Fruit fly (Drosophila melanogaster) whole organism, embryonic: ENCODE measurements around the gene CG2256.

Source experiments
- Asciz ChIP-seq: fragments of 200-800 bp; sonication (Bioruptor generic); optimal IDR thresholded peaks from 2 replicates; lab custom pipeline; 2017; ENCODE audit warnings: missing biosample characterization, mild to moderate bottlenecking, missing genetic modification characterization, missing genetic modification reagents
- C15 ChIP-seq: fragments of 200-800 bp; sonication (Bioruptor generic); IDR thresholded peaks from 3 replicates; pipeline ENCODE4 v1.3.6; 2022; ENCODE audit warnings: missing biosample characterization, missing genetic modification characterization
- CG1024 ChIP-seq: fragments of 200-800 bp; sonication (Bioruptor generic); IDR thresholded peaks from 2 replicates; pipeline ENCODE4 v1.3.6; 2022; ENCODE audit warnings: missing biosample characterization, missing genetic modification characterization
- CG10267 ChIP-seq: fragments of 200-800 bp; sonication (Bioruptor generic); optimal IDR thresholded peaks from 2 replicates; lab custom pipeline; 2018; ENCODE audit warnings: missing biosample characterization, mild to moderate bottlenecking, missing genetic modification characterization, moderate library complexity
- CG11093 ChIP-seq: fragments of 200-800 bp; sonication (Bioruptor generic); IDR thresholded peaks from 3 replicates; pipeline ENCODE4 v1.3.6; 2022; ENCODE audit warnings: missing biosample characterization, missing genetic modification characterization
- CG1233 ChIP-seq: fragments of 200-800 bp; sonication (Bioruptor generic); optimal IDR thresholded peaks from 4 replicates; lab custom pipeline; 2018; ENCODE audit warnings: missing biosample characterization, mild to moderate bottlenecking, missing genetic modification characterization
- CG15479 ChIP-seq: fragments of 200-800 bp; sonication (Bioruptor generic); optimal IDR thresholded peaks from 3 replicates; lab custom pipeline; 2019; ENCODE audit warnings: missing biosample characterization, mild to moderate bottlenecking, missing genetic modification characterization, moderate library complexity
- CG16779 ChIP-seq: fragments of 200-800 bp; sonication (Bioruptor generic); IDR thresholded peaks from 2 replicates; pipeline ENCODE4 v1.3.6; 2022; ENCODE audit warnings: missing biosample characterization, missing genetic modification characterization
- CG16863 ChIP-seq: fragments of 200-800 bp; sonication (Bioruptor generic); optimal IDR thresholded peaks from 3 replicates; lab custom pipeline; 2016; ENCODE audit warnings: missing biosample characterization, missing genetic modification characterization
- CG17361 ChIP-seq: fragments of 200-800 bp; sonication (Bioruptor generic); IDR thresholded peaks from 3 replicates; pipeline ENCODE4 v1.3.6; 2022; ENCODE audit warnings: missing biosample characterization, missing genetic modification characterization
- CG17385 ChIP-seq: fragments of 200-800 bp; sonication (Bioruptor generic); optimal IDR thresholded peaks from 3 replicates; lab custom pipeline; 2018; ENCODE audit warnings: missing biosample characterization, mild to moderate bottlenecking, missing genetic modification characterization
- CG17802 ChIP-seq: fragments of 200-800 bp; sonication (Bioruptor generic); optimal IDR thresholded peaks from 2 replicates; lab custom pipeline; 2018; ENCODE audit warnings: missing biosample characterization, mild to moderate bottlenecking, missing genetic modification characterization, moderate library complexity
- CG18262 ChIP-seq: fragments of 200-800 bp; optimal IDR thresholded peaks from 3 replicates; lab custom pipeline; 2019; ENCODE audit warnings: missing biosample characterization, mild to moderate bottlenecking, missing genetic modification characterization, moderate library complexity
- CG2712 ChIP-seq: fragments of 200-800 bp; optimal IDR thresholded peaks from 3 replicates; lab custom pipeline; 2019; ENCODE audit warnings: missing biosample characterization, mild to moderate bottlenecking, missing genetic modification characterization, moderate library complexity
- CG31365 ChIP-seq: fragments of 200-800 bp; sonication (Bioruptor generic); optimal IDR thresholded peaks from 2 replicates; lab custom pipeline; 2018; ENCODE audit warnings: missing biosample characterization, mild to moderate bottlenecking, missing genetic modification characterization
- CG4854 ChIP-seq: fragments of 200-800 bp; sonication (Bioruptor generic); optimal IDR thresholded peaks from 2 replicates; lab custom pipeline; 2016; ENCODE audit warnings: missing biosample characterization, missing genetic modification characterization, inconsistent platforms
- CG6689 ChIP-seq: fragments of 200-800 bp; sonication (Bioruptor generic); IDR thresholded peaks from 2 replicates; pipeline ENCODE4 v1.3.6; 2022; ENCODE audit warnings: missing biosample characterization, missing genetic modification characterization
- CG8388 ChIP-seq: fragments of 200-800 bp; sonication (Bioruptor generic); optimal IDR thresholded peaks from 2 replicates; lab custom pipeline; 2019; ENCODE audit warnings: missing biosample characterization, mild to moderate bottlenecking, missing genetic modification characterization, moderate library complexity
- CG9876 ChIP-seq: fragments of 200-800 bp; sonication (Bioruptor generic); optimal IDR thresholded peaks from 2 replicates; lab custom pipeline; 2016; ENCODE audit warnings: missing biosample characterization, missing genetic modification characterization
- CkIIα-i1 ChIP-seq: fragments of 200-800 bp; sonication (Bioruptor generic); IDR thresholded peaks from 2 replicates; pipeline ENCODE4 v1.3.6; 2022; ENCODE audit warnings: missing biosample characterization, missing genetic modification characterization
- Dip2 ChIP-seq: fragments of 200-800 bp; sonication (Bioruptor generic); IDR thresholded peaks from 2 replicates; pipeline ENCODE4 v1.3.6; 2022; ENCODE audit warnings: missing biosample characterization, missing genetic modification characterization
- Fer1 ChIP-seq: fragments of 200-800 bp; sonication (Bioruptor generic); optimal IDR thresholded peaks from 2 replicates; lab custom pipeline; 2017; ENCODE audit warnings: missing biosample characterization, mild to moderate bottlenecking, missing genetic modification characterization
- HmgZ ChIP-seq: fragments of 200-800 bp; sonication (Bioruptor generic); optimal IDR thresholded peaks from 2 replicates; lab custom pipeline; 2018; ENCODE audit warnings: missing biosample characterization, mild to moderate bottlenecking, missing genetic modification characterization
- Hr39 ChIP-seq: fragments of >200 bp; optimal IDR thresholded peaks from 2 replicates; lab custom pipeline; 2017
- Hr78 ChIP-seq, 2 experiments: fragments of 200-800 bp in 1 of 2; fragments of >200 bp in 1 of 2; sonication (Bioruptor generic) in 1 of 2; optimal IDR thresholded peaks; 2 replicates each; lab custom pipeline; 2017 to 2019; ENCODE audit warnings: missing biosample characterization in 2 of 2, missing genetic modification characterization in 2 of 2, mild to moderate bottlenecking in 1 of 2, moderate library complexity in 1 of 2
- Nf-YA ChIP-seq: fragments of 200-800 bp; sonication (Bioruptor generic); IDR thresholded peaks from 2 replicates; pipeline ENCODE4 v1.3.6; 2022; ENCODE audit warnings: missing biosample characterization, missing genetic modification characterization
- Nf-YB ChIP-seq: fragments of 200-800 bp; sonication (Bioruptor generic); optimal IDR thresholded peaks from 3 replicates; lab custom pipeline; 2019; ENCODE audit warnings: missing biosample characterization, mild to moderate bottlenecking, missing genetic modification characterization, moderate library complexity
- Ptx1 ChIP-seq: fragments of 200-800 bp; sonication (Bioruptor generic); IDR thresholded peaks from 2 replicates; pipeline ENCODE4 v1.3.6; 2022; ENCODE audit warnings: missing biosample characterization, missing genetic modification characterization
- Sry-δ ChIP-seq: fragments of 200-800 bp; sonication (Bioruptor generic); optimal IDR thresholded peaks from 2 replicates; lab custom pipeline; 2016; ENCODE audit warnings: missing biosample characterization, missing genetic modification characterization
- Usf ChIP-seq: fragments of 200-800 bp; sonication (Bioruptor generic); optimal IDR thresholded peaks from 2 replicates; lab custom pipeline; 2017; ENCODE audit warnings: missing genotype, missing biosample characterization, missing genetic modification characterization
- YL-1 ChIP-seq: fragments of 200-800 bp; sonication (Bioruptor generic); optimal IDR thresholded peaks from 3 replicates; lab custom pipeline; 2017; ENCODE audit warnings: missing biosample characterization, mild to moderate bottlenecking, missing genetic modification characterization
- ap ChIP-seq: fragments of 200-800 bp; sonication (Bioruptor generic); IDR thresholded peaks from 2 replicates; pipeline ENCODE4 v1.3.6; 2022; ENCODE audit warnings: missing biosample characterization, missing genetic modification characterization
- bcd ChIP-seq: fragments of 200-800 bp; sonication (Bioruptor generic); optimal IDR thresholded peaks from 2 replicates; lab custom pipeline; 2017; ENCODE audit warnings: missing biosample characterization, mild to moderate bottlenecking, missing genetic modification characterization
- br ChIP-seq: fragments of >200 bp; optimal IDR thresholded peaks from 2 replicates; lab custom pipeline; 2017
- cato ChIP-seq: fragments of 200-800 bp; sonication (Bioruptor generic); optimal IDR thresholded peaks from 2 replicates; lab custom pipeline; 2016; ENCODE audit warnings: missing biosample characterization, missing genetic modification characterization, borderline replicate concordance
- corto ChIP-seq: fragments of 200-800 bp; sonication (Bioruptor generic); optimal IDR thresholded peaks from 2 replicates; lab custom pipeline; 2016; ENCODE audit warnings: missing biosample characterization, mild to moderate bottlenecking, missing genetic modification characterization, moderate library complexity
- h ChIP-seq: fragments of >200 bp; optimal IDR thresholded peaks from 2 replicates; lab custom pipeline; 2017
- knrl ChIP-seq: fragments of 200-800 bp; sonication (Bioruptor generic); IDR thresholded peaks from 3 replicates; pipeline ENCODE4 v1.3.6; 2022; ENCODE audit warnings: missing biosample characterization, missing genetic modification characterization; ENCODE audit not compliant: partially characterized antibody
- lilli ChIP-seq: fragments of 200-800 bp; sonication (Bioruptor generic); optimal IDR thresholded peaks from 3 replicates; lab custom pipeline; 2016; ENCODE audit warnings: missing biosample characterization, missing genetic modification characterization
- mld ChIP-seq: fragments of 200-800 bp; sonication (Bioruptor generic); IDR thresholded peaks from 3 replicates; pipeline ENCODE4 v1.3.6; 2022; ENCODE audit warnings: missing biosample characterization, missing genetic modification characterization; ENCODE audit not compliant: partially characterized antibody
- peb ChIP-seq: fragments of 200-800 bp; sonication (Bioruptor generic); IDR thresholded peaks from 2 replicates; pipeline ENCODE4 v1.3.6; 2022; ENCODE audit warnings: missing biosample characterization, missing genetic modification characterization
- phol ChIP-seq: fragments of 200-800 bp; sonication (Bioruptor generic); optimal IDR thresholded peaks from 3 replicates; lab custom pipeline; 2018; ENCODE audit warnings: missing biosample characterization, mild to moderate bottlenecking, missing genetic modification characterization, moderate library complexity
- pum ChIP-seq: fragments of 200-800 bp; sonication (Bioruptor generic); optimal IDR thresholded peaks from 2 replicates; lab custom pipeline; 2016; ENCODE audit warnings: missing biosample characterization, missing genetic modification characterization
- run ChIP-seq: fragments of 200-800 bp; sonication (Bioruptor generic); optimal IDR thresholded peaks from 3 replicates; lab custom pipeline; 2018; ENCODE audit warnings: missing biosample characterization, mild to moderate bottlenecking, missing genetic modification characterization
- sens ChIP-seq: fragments of 200-800 bp; sonication (Bioruptor generic); peaks from one replicate; lab custom pipeline; 2016; ENCODE audit warnings: missing biosample characterization, missing genetic modification characterization
- sisA ChIP-seq: fragments of 200-800 bp; sonication (Bioruptor generic); IDR thresholded peaks from 2 replicates; pipeline ENCODE4 v1.3.6; 2022; ENCODE audit warnings: missing biosample characterization, missing genetic modification characterization
- ssp ChIP-seq: fragments of 200-800 bp; sonication (Bioruptor generic); IDR thresholded peaks from 2 replicates; pipeline ENCODE4 v1.3.6; 2022; ENCODE audit warnings: missing biosample characterization, missing genetic modification characterization
- trh ChIP-seq: fragments of 200-800 bp; sonication (Bioruptor generic); optimal IDR thresholded peaks from 2 replicates; lab custom pipeline; 2016; ENCODE audit warnings: missing biosample characterization, missing genetic modification characterization
- ttk ChIP-seq: fragments of 200-800 bp; sonication (Bioruptor generic); IDR thresholded peaks from 2 replicates; pipeline ENCODE4 v2.1.2; 2022; ENCODE audit warnings: missing biosample characterization, missing genetic modification characterization
- zen2 ChIP-seq: fragments of 200-800 bp; sonication (Bioruptor generic); IDR thresholded peaks from 3 replicates; pipeline ENCODE4 v1.3.6; 2022; ENCODE audit warnings: missing biosample characterization, missing genetic modification characterization; ENCODE audit not compliant: partially characterized antibody

The CG2256 gene

DNA sequence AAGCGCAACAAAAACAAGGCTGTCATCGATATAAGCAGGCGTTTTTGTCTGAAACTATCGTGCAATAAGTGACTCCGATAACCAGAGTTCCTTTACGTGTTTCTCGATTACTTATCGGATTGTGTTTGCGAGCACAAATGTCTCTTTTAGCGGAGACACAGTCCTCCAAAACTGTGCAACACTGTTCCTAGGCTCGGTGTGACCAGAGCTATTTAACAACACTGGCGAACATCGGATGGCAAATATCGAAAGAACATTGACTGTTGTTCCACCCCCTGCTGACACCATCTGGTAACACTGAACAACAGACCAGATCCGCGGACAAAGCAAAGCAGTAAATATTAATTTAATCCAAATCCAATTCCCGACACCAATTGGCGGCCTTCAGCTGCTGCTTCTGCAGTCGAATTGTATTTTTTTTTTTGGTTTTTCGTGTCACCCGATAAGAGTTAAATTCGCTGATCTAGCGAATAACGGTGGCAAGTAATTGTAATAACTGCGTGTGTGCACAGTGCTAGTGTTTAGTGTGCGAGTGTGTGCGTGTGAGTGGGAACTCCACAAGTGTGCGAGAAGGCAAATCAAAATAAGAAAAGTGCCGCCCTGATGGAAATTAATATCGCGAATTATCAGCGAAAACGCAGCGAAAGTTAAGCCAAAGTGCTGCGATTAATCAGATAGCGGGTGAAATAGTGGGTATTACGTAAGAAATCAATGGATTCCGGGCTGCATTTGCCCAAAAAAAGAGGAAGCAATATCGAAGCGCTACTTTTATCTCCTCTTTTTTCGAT, 25.4 kb downstream of the CG2256 start, which contains the start of gene mys (continued):
- TF ChIP-seq bcd (GFP tag; lab: Kevin White, UChicago) (peak; percentile 62), CG1024 (GFP tag; lab: Robert Waterston, UW) (0 out of 2 replicates have a peak, but pooled peaks have one; percentile 28), sisA (peak; percentile 63), CG6689 (GFP tag; lab: Robert Waterston, UW) (no peak), CG9876 (GFP tag; lab: Kevin White, UChicago) (peak; percentile 71), lilli (peak; percentile 76), CG4854 (peak; percentile 55), CkIIα-i1 (no peak), CG16863 (peak; percentile 59), sens (peak; percentile 86), CG18262 (no peak), CG17385 (peak; percentile 4), CG10267 (peak; percentile 99), CG11093 (no peak), Fer1 (GFP tag; lab: Kevin White, UChicago) (peak; percentile 73), run (tag; lab: Kevin White, UChicago) (no peak), cato (no peak), CG1233 (GFP tag; lab: Kevin White, UChicago) (peak; percentile 42), pum (GFP tag; lab: Kevin White, UChicago) (peak; percentile 76), CG2712 (peak; percentile 55), CG17802 (tag; lab: Kevin White, UChicago) (peak; percentile 55), HmgZ (tag; lab: Kevin White, UChicago) (peak; percentile 84), zen2 (peak; percentile 94), corto (GFP tag; lab: Kevin White, UChicago) (no peak), ttk (GFP tag; lab: Robert Waterston, UW) (peak; percentile 36; the same call in 1 of the 2 replicates), ap (no peak), CG17361 (GFP tag; lab: Robert Waterston, UW) (peak; percentile 30; the same call in 1 of the 3 replicates), mld (GFP tag; lab: Robert Waterston, UW) (peak; percentile 89), CG16779 (GFP tag; lab: Robert Waterston, UW) (peak; percentile 71), ssp (GFP tag; lab: Robert Waterston, UW) (peak; percentile 32; the same call in 1 of the 2 replicates), Hr78 (GFP tag; optimal IDR thresholded peaks at IDR 0.05; lab: Kevin White, UChicago) (no peak), Usf (no peak), Sry-δ (GFP tag; lab: Kevin White, UChicago) (peak; percentile 99), CG31365 (tag; lab: Kevin White, UChicago) (peak; percentile 72), Nf-YA (GFP tag; lab: Robert Waterston, UW) (no peak; the same call in 1 of the 2 replicates), trh (GFP tag; lab: Kevin White, UChicago) (peak; percentile 44), Ptx1 (GFP tag; lab: Robert Waterston, UW) (peak; percentile 63; the same call in 1 of the 2 replicates), phol (peak; percentile 63), br (lab: Kevin White, UChicago) (no peak), CG8388 (GFP tag; lab: Kevin White, UChicago) (peak; percentile 20), YL-1 (peak; percentile 24), h (lab: Kevin White, UChicago) (no peak), peb (GFP tag; lab: Robert Waterston, UW) (no peak), C15 (GFP tag; lab: Robert Waterston, UW) (no peak), Hr39 (lab: Kevin White, UChicago) (no peak), knrl (GFP tag; lab: Robert Waterston, UW) (peak; percentile 93), Dip2 (GFP tag; lab: Robert Waterston, UW) (no peak), CG15479 (GFP tag; lab: Kevin White, UChicago) (no peak), Asciz (no peak), Nf-YB (peak; percentile 15)
